Fruit fly (Drosophila melanogaster) whole organism, embryonic: ENCODE data around the gene alpha-Spec.

ENCODE experiments used
- CG11456 ChIP-seq: fragments of 200-800 bp; sonication (Bioruptor generic); IDR thresholded peaks from 3 replicates; pipeline ENCODE4 v1.3.6; 2022; ENCODE audit warnings: missing biosample characterization, missing genetic modification characterization
- CG1602 ChIP-seq: fragments of 200-800 bp; sonication (Bioruptor generic); optimal IDR thresholded peaks from 3 replicates; lab custom pipeline; 2016; ENCODE audit warnings: missing biosample characterization, missing genetic modification characterization
- CG16779 ChIP-seq: fragments of 200-800 bp; sonication (Bioruptor generic); IDR thresholded peaks from 2 replicates; pipeline ENCODE4 v1.3.6; 2022; ENCODE audit warnings: missing biosample characterization, missing genetic modification characterization
- CG7271 ChIP-seq: fragments of 200-800 bp; sonication (Bioruptor generic); optimal IDR thresholded peaks from 2 replicates; lab custom pipeline; 2018; ENCODE audit warnings: missing biosample characterization, mild to moderate bottlenecking, missing genetic modification characterization, moderate library complexity
- Drgx ChIP-seq: fragments of 200-800 bp; sonication (Bioruptor generic); IDR thresholded peaks from 2 replicates; pipeline ENCODE4 v1.3.6; 2022; ENCODE audit warnings: missing biosample characterization, missing genetic modification characterization
- MESR4 ChIP-seq: fragments of 200-800 bp; sonication (Bioruptor generic); optimal IDR thresholded peaks from 2 replicates; lab custom pipeline; 2018; ENCODE audit warnings: missing biosample characterization, mild to moderate bottlenecking, missing genetic modification characterization, moderate library complexity
- Stat92E ChIP-seq, 3 experiments: fragments of >200 bp in 2 of 3; fragments of 200-800 bp in 1 of 3; sonication (Bioruptor generic) in 1 of 3; optimal IDR thresholded peaks; 2 replicates each; lab custom pipeline; 2017 to 2019; ENCODE audit warnings: missing biosample characterization in 3 of 3, missing genetic modification characterization in 3 of 3, mild to moderate bottlenecking in 1 of 3, moderate library complexity in 1 of 3
- cas ChIP-seq: fragments of 200-800 bp; sonication (Bioruptor generic); IDR thresholded peaks from 2 replicates; pipeline ENCODE4 v1.3.6; 2022; ENCODE audit warnings: missing biosample characterization, missing genetic modification characterization
- dm ChIP-seq: fragments of 200-800 bp; sonication (Bioruptor generic); optimal IDR thresholded peaks from 3 replicates; lab custom pipeline; 2016; ENCODE audit warnings: missing biosample characterization, missing genetic modification characterization
- gro ChIP-seq: fragments of 200-800 bp; sonication (Bioruptor generic); optimal IDR thresholded peaks from 2 replicates; lab custom pipeline; 2016; ENCODE audit warnings: missing biosample characterization, missing genetic modification characterization
- pfk ChIP-seq: fragments of 200-800 bp; sonication (Bioruptor generic); optimal IDR thresholded peaks from 2 replicates; lab custom pipeline; 2018; ENCODE audit warnings: missing biosample characterization, mild to moderate bottlenecking, missing genetic modification characterization, moderate library complexity

DNA sequence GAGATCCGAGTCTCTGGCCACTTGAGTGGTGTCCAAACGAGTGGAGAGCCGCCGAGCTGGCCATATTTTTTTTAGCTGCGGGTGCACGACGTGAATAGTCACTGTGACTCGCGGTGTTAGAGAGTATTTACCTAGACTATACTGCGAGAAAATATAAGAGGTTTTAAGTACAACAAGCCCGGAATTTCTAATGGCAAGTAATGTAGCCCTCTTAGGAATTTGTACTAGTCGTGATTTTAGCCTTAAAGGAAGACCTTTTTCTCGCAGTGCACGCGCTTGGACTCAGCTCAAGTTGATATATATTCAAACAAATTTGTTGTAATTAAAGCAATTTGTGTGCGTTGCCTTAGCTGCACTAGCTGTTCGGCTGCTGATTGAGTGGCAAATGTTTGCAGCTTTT lies 49.5 kb upstream of the alpha-Spec start:
- TF ChIP-seq cas (GFP tag; lab: Robert Waterston, UW) (no peak), Drgx (peak; percentile 86), dm (GFP tag; lab: Kevin White, UChicago) (no peak), CG16779 (no peak), MESR4 (GFP tag; lab: Kevin White, UChicago) (no peak), CG1602 (GFP tag; lab: Kevin White, UChicago) (no peak), Stat92E (GFP tag; optimal IDR thresholded peaks at IDR 0.05; lab: Kevin White, UChicago) (no peak), CG11456 (GFP tag; lab: Robert Waterston, UW) (no peak), CG7271 (tag; lab: Kevin White, UChicago) (no peak), pfk (GFP tag; lab: Kevin White, UChicago) (no peak), gro (no peak)
